Worm (Caenorhabditis elegans) whole organism, L1 larva: ENCODE measurements around the gene smc-5.

Experiments used
- C04F5.9 ChIP-seq: sonication (generic microtip); optimal IDR thresholded peaks from 2 replicates; lab custom pipeline; 2016; ENCODE audit warnings: missing genetic modification characterization, missing compliant biosample characterization
- C16A3.4 ChIP-seq: fragments of 150-350 bp; optimal IDR thresholded peaks from 2 replicates; lab custom pipeline; 2014; ENCODE audit warnings: missing biosample characterization, missing genetic modification characterization
- C34B4.2 ChIP-seq: sonication (generic microtip); optimal IDR thresholded peaks from 2 replicates; lab custom pipeline; 2017; ENCODE audit warnings: mild to moderate bottlenecking, missing genetic modification characterization, missing compliant biosample characterization
- F16B12.6 ChIP-seq: fragments of 150-350 bp; optimal IDR thresholded peaks from 2 replicates; lab custom pipeline; 2014; ENCODE audit warnings: missing biosample characterization, missing genetic modification characterization
- Y116A8C.19 ChIP-seq: sonication (generic microtip); optimal IDR thresholded peaks from 2 replicates; lab custom pipeline; 2016; ENCODE audit warnings: missing compliant biosample characterization, missing genetic modification characterization, borderline replicate concordance
- aha-1 ChIP-seq: fragments of 150-350 bp; optimal IDR thresholded peaks from 2 replicates; lab custom pipeline; 2014; ENCODE audit warnings: missing biosample characterization, missing genetic modification characterization
- alr-1 ChIP-seq: fragments of 200-800 bp; sonication (Bioruptor generic); optimal IDR thresholded peaks from 2 replicates; lab custom pipeline; 2018; ENCODE audit warnings: borderline replicate concordance, mild to moderate bottlenecking, missing genetic modification characterization, missing compliant biosample characterization
- aly-2 ChIP-seq: fragments of 150-350 bp; optimal IDR thresholded peaks from 2 replicates; lab custom pipeline; 2014; ENCODE audit warnings: missing biosample characterization, missing genetic modification characterization
- blmp-1 ChIP-seq: fragments of 150-350 bp; optimal IDR thresholded peaks from 2 replicates; lab custom pipeline; 2014; ENCODE audit warnings: missing biosample characterization, missing genetic modification characterization
- dpl-1 ChIP-seq, 3 experiments: fragments of 150-350 bp in 2 of 3; sonication (generic microtip) in 1 of 3; optimal IDR thresholded peaks; 2 replicates each; lab custom pipeline; 2014 to 2017; ENCODE audit warnings: missing biosample characterization in 3 of 3, missing genetic modification characterization in 3 of 3, missing genetic modification reagents in 3 of 3
- efl-1 ChIP-seq, 4 experiments: fragments of 150-350 bp; optimal IDR thresholded peaks in 3 of 4; peaks in 1 of 4; 1 replicate in 1 of 4; 2 replicates in 3 of 4; lab custom pipeline; 2014; ENCODE audit warnings: missing biosample characterization in 2 of 4, missing genetic modification characterization in 2 of 4, missing genetic modification reagents in 2 of 4
- efl-3 ChIP-seq: fragments of 200-800 bp; sonication (Bioruptor generic); optimal IDR thresholded peaks from 2 replicates; lab custom pipeline; 2018; ENCODE audit warnings: mild to moderate bottlenecking, missing genetic modification characterization, missing compliant biosample characterization
- fkh-10 ChIP-seq: sonication (generic microtip); optimal IDR thresholded peaks from 2 replicates; lab custom pipeline; 2017; ENCODE audit warnings: missing biosample characterization, missing genetic modification reagents, missing genetic modification characterization
- fkh-4 ChIP-seq: sonication (generic microtip); optimal IDR thresholded peaks from 2 replicates; lab custom pipeline; 2016; ENCODE audit warnings: missing compliant biosample characterization, missing genetic modification characterization, borderline replicate concordance
- fkh-8 ChIP-seq: sonication (generic microtip); optimal IDR thresholded peaks from 2 replicates; lab custom pipeline; 2016; ENCODE audit warnings: mild to moderate bottlenecking, missing genetic modification characterization, missing compliant biosample characterization
- hlh-17 ChIP-seq: fragments of 200-800 bp; sonication (Bioruptor generic); optimal IDR thresholded peaks from 2 replicates; lab custom pipeline; 2018; ENCODE audit warnings: missing genetic modification characterization, mild to moderate bottlenecking, missing compliant biosample characterization, moderate library complexity, borderline replicate concordance
- hlh-4 ChIP-seq: sonication (generic microtip); optimal IDR thresholded peaks from 2 replicates; lab custom pipeline; 2016; ENCODE audit warnings: mild to moderate bottlenecking, missing genetic modification characterization, missing compliant biosample characterization
- hpl-2 ChIP-seq: fragments of 150-350 bp; optimal IDR thresholded peaks from 2 replicates; lab custom pipeline; 2014; ENCODE audit warnings: missing biosample characterization, missing genetic modification reagents, missing genetic modification characterization
- jun-1 ChIP-seq: fragments of 150-350 bp; optimal IDR thresholded peaks from 2 replicates; lab custom pipeline; 2014; ENCODE audit warnings: missing biosample characterization, missing genetic modification reagents, missing genetic modification characterization
- lin-13 ChIP-seq: fragments of 150-350 bp; optimal IDR thresholded peaks from 2 replicates; lab custom pipeline; 2014; ENCODE audit warnings: missing biosample characterization, missing genetic modification reagents, missing genetic modification characterization
- lin-15B ChIP-seq: fragments of 150-350 bp; sonication (generic microtip); optimal IDR thresholded peaks from 3 replicates; lab custom pipeline; 2014; ENCODE audit warnings: missing biosample characterization, missing genetic modification characterization
- lin-35 ChIP-seq, 2 experiments: fragments of 150-350 bp; optimal IDR thresholded peaks; 2 replicates each; lab custom pipeline; 2014; ENCODE audit warnings: missing biosample characterization in 2 of 2, missing genetic modification characterization in 2 of 2, missing genetic modification reagents in 2 of 2
- lin-39 ChIP-seq: fragments of 150-350 bp; optimal IDR thresholded peaks from 2 replicates; lab custom pipeline; 2014; ENCODE audit warnings: missing biosample characterization, missing genetic modification reagents, missing genetic modification characterization
- lsy-2 ChIP-seq, 2 experiments: fragments of 150-350 bp; optimal IDR thresholded peaks; 2 replicates each; lab custom pipeline; 2014; ENCODE audit warnings: missing biosample characterization in 2 of 2, missing genetic modification characterization in 2 of 2
- mef-2 ChIP-seq: fragments of 150-350 bp; optimal IDR thresholded peaks from 2 replicates; lab custom pipeline; 2014; ENCODE audit warnings: missing biosample characterization, missing genetic modification characterization
- mep-1 ChIP-seq: fragments of 150-350 bp; optimal IDR thresholded peaks from 2 replicates; lab custom pipeline; 2014; ENCODE audit warnings: missing biosample characterization, missing genetic modification characterization
- nhr-11 ChIP-seq: fragments of 150-350 bp; optimal IDR thresholded peaks from 2 replicates; lab custom pipeline; 2014; ENCODE audit warnings: missing biosample characterization, missing genetic modification characterization
- nhr-12 ChIP-seq: sonication (generic microtip); optimal IDR thresholded peaks from 2 replicates; lab custom pipeline; 2017; ENCODE audit warnings: missing biosample characterization, missing genetic modification characterization
- nhr-20 ChIP-seq: sonication (generic microtip); optimal IDR thresholded peaks from 2 replicates; lab custom pipeline; 2016; ENCODE audit warnings: mild to moderate bottlenecking, missing genetic modification characterization, missing compliant biosample characterization
- nhr-237 ChIP-seq: fragments of 150-350 bp; optimal IDR thresholded peaks from 2 replicates; lab custom pipeline; 2014; ENCODE audit warnings: missing biosample characterization, missing genetic modification characterization
- nhr-47 ChIP-seq: sonication (generic microtip); optimal IDR thresholded peaks from 2 replicates; lab custom pipeline; 2016; ENCODE audit warnings: mild to moderate bottlenecking, missing genetic modification characterization, moderate library complexity, missing compliant biosample characterization
- nhr-71 ChIP-seq: sonication (generic microtip); optimal IDR thresholded peaks from 2 replicates; lab custom pipeline; 2016; ENCODE audit warnings: mild to moderate bottlenecking, missing genetic modification characterization, moderate library complexity, missing compliant biosample characterization
- nhr-84 ChIP-seq: sonication (generic microtip); optimal IDR thresholded peaks from 2 replicates; lab custom pipeline; 2017; ENCODE audit warnings: missing biosample characterization, missing genetic modification characterization
- nhr-90 ChIP-seq: sonication (generic microtip); optimal IDR thresholded peaks from 2 replicates; lab custom pipeline; 2016; ENCODE audit warnings: mild to moderate bottlenecking, missing genetic modification characterization, missing compliant biosample characterization; ENCODE audit not compliant: poor library complexity
- pax-3 ChIP-seq: fragments of 200-800 bp; sonication (Bioruptor generic); optimal IDR thresholded peaks from 2 replicates; lab custom pipeline; 2018; ENCODE audit warnings: mild to moderate bottlenecking, missing genetic modification characterization, moderate library complexity, missing compliant biosample characterization
- snpc-4 ChIP-seq: fragments of 150-350 bp; optimal IDR thresholded peaks from 2 replicates; lab custom pipeline; 2014; ENCODE audit warnings: missing biosample characterization, missing genetic modification characterization
- snu-23 ChIP-seq: sonication (generic microtip); optimal IDR thresholded peaks from 2 replicates; lab custom pipeline; 2016; ENCODE audit warnings: missing genetic modification characterization, missing compliant biosample characterization
- sox-4 ChIP-seq: sonication (generic microtip); optimal IDR thresholded peaks from 2 replicates; lab custom pipeline; 2016; ENCODE audit warnings: missing genetic modification characterization, missing compliant biosample characterization
- tlp-1 ChIP-seq: fragments of 150-350 bp; optimal IDR thresholded peaks from 2 replicates; lab custom pipeline; 2014; ENCODE audit warnings: missing biosample characterization, missing genetic modification characterization
- unc-62 ChIP-seq: fragments of 150-350 bp; optimal IDR thresholded peaks from 2 replicates; lab custom pipeline; 2014; ENCODE audit warnings: missing biosample characterization, missing genetic modification reagents, missing genetic modification characterization
- unc-86 ChIP-seq: sonication (generic microtip); optimal IDR thresholded peaks from 2 replicates; lab custom pipeline; 2016; ENCODE audit warnings: missing genetic modification characterization, missing compliant biosample characterization
- ztf-11 ChIP-seq, 2 experiments: sonication (generic microtip); optimal IDR thresholded peaks; 2 replicates each; lab custom pipeline; 2016 to 2017; ENCODE audit warnings: missing genetic modification characterization in 2 of 2, missing biosample characterization in 1 of 2, missing compliant biosample characterization in 1 of 2

Gene smc-5

ce11 chrII:5036128-5036527, 25.8 kb upstream of the smc-5 start, which contains the start of gene lrr-1:
Gene lrr-1 (minus strand): TSS chrII:5036439.
- TF ChIP-seq nhr-90 (no peak), C16A3.4 (no peak), C04F5.9 (no peak), efl-1 (optimal IDR thresholded peaks at IDR 0.05; lab: Kevin White, UChicago) (no peak), efl-1 (GFP tag; optimal IDR thresholded peaks at IDR 0.05 in 1 of 2; lab: Kevin White, UChicago) (peak in 1 of 2 experiments; percentile 53), alr-1 (tag; lab: Kevin White, UChicago) (no peak)

- TF ChIP-seq fkh-4 (tag; lab: Kevin White, UChicago) (no peak), dpl-1 (GFP tag; optimal IDR thresholded peaks at IDR 0.05; lab: Kevin White, UChicago) (peak in 1 of 3 experiments; percentile 42), hlh-4 (tag; lab: Kevin White, UChicago) (no peak), nhr-20 (tag; lab: Kevin White, UChicago) (no peak), aha-1 (tag; lab: Kevin White, UChicago) (no peak), lsy-2 (tag; optimal IDR thresholded peaks at IDR 0.05; lab: Kevin White, UChicago) (peak; percentile 6 to 31), pax-3 (tag; lab: Kevin White, UChicago) (no peak), snu-23 (GFP tag; lab: Kevin White, UChicago) (no peak), nhr-11 (tag; lab: Kevin White, UChicago) (no peak), efl-3 (GFP tag; lab: Kevin White, UChicago) (no peak), blmp-1 (peak; percentile 20), efl-1 (optimal IDR thresholded peaks at IDR 0.05; lab: Kevin White, UChicago) (peak; percentile 10 to 33), efl-1 (GFP tag; optimal IDR thresholded peaks at IDR 0.05 in 1 of 2; lab: Kevin White, UChicago) (peak; percentile 38 to 84), lin-35 (GFP tag; optimal IDR thresholded peaks at IDR 0.05; lab: Kevin White, UChicago) (peak in 1 of 2 experiments; percentile 55), mep-1 (peak; percentile 29), nhr-237 (no peak), unc-62 (GFP tag; lab: Kevin White, UChicago) (no peak), F16B12.6 (tag; lab: Kevin White, UChicago) (peak; percentile 79), C34B4.2 (no peak), nhr-12 (tag; lab: Kevin White, UChicago) (no peak)
These were observed 22.0 kb upstream of the smc-5 start, which contains the start of gene golg-2 for ce11 chrII:5039912-5040311. Gene golg-2 (minus strand): TSS chrII:5040091.

- TF ChIP-seq nhr-20 (tag; lab: Kevin White, UChicago) (no peak), efl-1 (optimal IDR thresholded peaks at IDR 0.05; lab: Kevin White, UChicago) (peak in 1 of 2 experiments; percentile 22), efl-1 (GFP tag; optimal IDR thresholded peaks at IDR 0.05 in 1 of 2; lab: Kevin White, UChicago) (peak; percentile 46 to 84), fkh-10 (no peak), lin-35 (GFP tag; optimal IDR thresholded peaks at IDR 0.05; lab: Kevin White, UChicago) (peak in 1 of 2 experiments; percentile 50), hpl-2 (GFP tag; lab: Kevin White, UChicago) (no peak), fkh-4 (tag; lab: Kevin White, UChicago) (no peak), dpl-1 (GFP tag; optimal IDR thresholded peaks at IDR 0.05; lab: Kevin White, UChicago) (peak in 2 of 3 experiments; percentile 16 to 59), lsy-2 (tag; optimal IDR thresholded peaks at IDR 0.05; lab: Kevin White, UChicago) (peak in 1 of 2 experiments; percentile 43), lin-15B (no peak)
These were observed 21.2 kb upstream of the smc-5 start, which contains the start of gene F33G12.7 for ce11 chrII:5040631-5041156. Gene F33G12.7 (minus strand): TSS chrII:5040681.

ce11 chrII:5042381-5042930, 19.5 kb upstream of the smc-5 start:
- TF ChIP-seq dpl-1 (GFP tag; optimal IDR thresholded peaks at IDR 0.05; lab: Kevin White, UChicago) (no peak), hlh-17 (GFP tag; lab: Kevin White, UChicago) (no peak), snu-23 (GFP tag; lab: Kevin White, UChicago) (peak; percentile 8), C34B4.2 (no peak), snpc-4 (tag; lab: Kevin White, UChicago) (no peak), Y116A8C.19 (no peak), lin-13 (no peak), nhr-84 (tag; lab: Kevin White, UChicago) (no peak), unc-86 (tag; lab: Kevin White, UChicago) (peak; percentile 57), sox-4 (tag; lab: Kevin White, UChicago) (no peak), lsy-2 (tag; optimal IDR thresholded peaks at IDR 0.05; lab: Kevin White, UChicago) (peak in 1 of 2 experiments; percentile 28), hpl-2 (GFP tag; lab: Kevin White, UChicago) (no peak), fkh-8 (tag; lab: Kevin White, UChicago) (peak; percentile 36), tlp-1 (tag; lab: Kevin White, UChicago) (no peak), aly-2 (tag; lab: Kevin White, UChicago) (no peak), jun-1 (tag; lab: Kevin White, UChicago) (no peak), nhr-12 (tag; lab: Kevin White, UChicago) (no peak), lin-39 (tag; lab: Kevin White, UChicago) (no peak), mep-1 (peak; percentile 8), fkh-10 (peak; percentile 63), nhr-47 (tag; lab: Kevin White, UChicago) (no peak), efl-1 (optimal IDR thresholded peaks at IDR 0.05; lab: Kevin White, UChicago) (no peak), efl-1 (GFP tag; optimal IDR thresholded peaks at IDR 0.05 in 1 of 2; lab: Kevin White, UChicago) (peak in 1 of 2 experiments; percentile 62), mef-2 (tag; lab: Kevin White, UChicago) (no peak), nhr-71 (tag; lab: Kevin White, UChicago) (peak; percentile 14), F16B12.6 (tag; lab: Kevin White, UChicago) (no peak), ztf-11 (tag; optimal IDR thresholded peaks at IDR 0.05; lab: Kevin White, UChicago) (no peak)
